Worm (Caenorhabditis elegans): ENCODE data around the gene F32D8.14.

F32D8.14 gene

DNA sequence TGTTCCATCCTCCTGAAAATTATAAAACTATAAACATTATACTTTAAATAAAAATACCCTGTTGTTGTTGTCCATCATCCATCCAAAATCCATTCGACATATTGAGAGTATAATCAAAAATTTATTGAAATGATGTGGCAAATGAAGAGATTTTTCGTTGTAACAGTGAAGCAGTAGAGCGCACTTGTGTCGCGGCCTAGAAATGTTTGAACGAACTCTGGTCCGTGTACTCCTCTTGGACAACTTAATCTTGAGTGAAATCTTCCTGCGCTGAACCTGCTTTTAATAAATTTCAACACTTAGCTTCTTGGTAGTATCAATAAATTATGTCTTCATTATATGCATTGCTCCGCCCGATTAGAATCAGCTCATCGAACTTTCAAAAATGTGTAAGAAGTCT is at the start of gene F32D8.14, which contains the start of gene F32D8.5:
TSS of gene F32D8.14 (minus strand) at position 188 of the 400 bp plus-strand sequence.
TSS of gene F32D8.5 (plus strand) at position 200 of the 400 bp plus-strand sequence.
- TF ChIP-seq flt-1 (GFP tag; IDR thresholded peaks at IDR 0.05): no peak; the same call in 1 of the 2 replicates
- TF ChIP-seq ama-1 (optimal IDR thresholded peaks at IDR 0.05): no peak
- no peak for TF ChIP-seq B0310.2 (tag; optimal IDR thresholded peaks at IDR 0.05)
- no peak for TF ChIP-seq hmg-4 (GFP tag; optimal IDR thresholded peaks at IDR 0.05)
- TF ChIP-seq tbx-37 (GFP tag; conservative IDR thresholded peaks at IDR 0.05): peak; percentile 69
- TF ChIP-seq scrt-1 (GFP tag; IDR thresholded peaks at IDR 0.05): no peak
- TF ChIP-seq ceh-36 (tag; optimal IDR thresholded peaks at IDR 0.05): no peak
- TF ChIP-seq F13C5.2 (tag; optimal IDR thresholded peaks at IDR 0.05): peak; percentile 19
- no peak for TF ChIP-seq tra-4 (tag; optimal IDR thresholded peaks at IDR 0.05)
- TF ChIP-seq aly-1 (tag; optimal IDR thresholded peaks at IDR 0.05): no peak
- TF ChIP-seq pes-1 (GFP tag; IDR thresholded peaks at IDR 0.05): peak; percentile 28; the same call in 1 of the 2 replicates
- TF ChIP-seq ceh-13 (GFP tag; optimal IDR thresholded peaks at IDR 0.05): no peak
- no peak for TF ChIP-seq tbx-11 (GFP tag; IDR thresholded peaks at IDR 0.05)
- TF ChIP-seq hnd-1 (tag; optimal IDR thresholded peaks at IDR 0.05): no peak
- TF ChIP-seq sea-1 (GFP tag; conservative IDR thresholded peaks at IDR 0.05): no peak
- no peak for TF ChIP-seq hmbx-1 (tag; optimal IDR thresholded peaks at IDR 0.05)
- no peak for TF ChIP-seq ets-7 (tag; optimal IDR thresholded peaks at IDR 0.05)

DNA sequence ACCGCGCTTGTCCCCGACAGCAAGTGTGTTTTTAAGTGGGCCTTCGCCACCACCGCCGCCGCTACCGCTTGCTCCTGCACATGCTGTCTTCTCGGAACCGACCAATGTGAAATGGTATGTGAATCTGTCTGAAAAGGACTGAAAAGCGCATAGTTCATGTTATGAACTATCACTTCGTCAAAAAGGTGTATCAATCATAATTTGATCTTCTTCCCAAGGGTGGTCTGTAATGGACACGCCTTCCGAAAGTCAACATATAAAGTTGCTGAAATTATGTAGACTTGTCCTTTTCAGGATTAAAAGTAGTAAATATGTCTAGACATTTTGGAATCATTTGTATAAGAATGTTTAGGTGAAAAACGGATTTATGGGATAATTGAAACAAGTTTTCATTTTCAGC is 47.6 kb upstream of the F32D8.14 start, which contains the start of gene zip-9:
TSS of gene zip-9 (plus strand) at position 301 of the 400 bp plus-strand sequence.
- TF ChIP-seq hmg-4 (GFP tag; optimal IDR thresholded peaks at IDR 0.05): no peak
- TF ChIP-seq hnd-1 (tag; optimal IDR thresholded peaks at IDR 0.05): no peak
- TF ChIP-seq tra-4 (tag; optimal IDR thresholded peaks at IDR 0.05): no peak
- no peak for TF ChIP-seq F13C5.2 (tag; optimal IDR thresholded peaks at IDR 0.05)
- TF ChIP-seq hmbx-1 (tag; optimal IDR thresholded peaks at IDR 0.05): no peak
- TF ChIP-seq pes-1 (GFP tag; IDR thresholded peaks at IDR 0.05): no peak

ce11 chrV:10941150-10941549 is 46.6 kb upstream of the F32D8.14 start, which contains the start of gene F17C11.26:
Gene F17C11.26, plus strand, starts transcription at chrV:10941450.
- no peak for TF ChIP-seq flt-1 (GFP tag; IDR thresholded peaks at IDR 0.05)

DNA sequence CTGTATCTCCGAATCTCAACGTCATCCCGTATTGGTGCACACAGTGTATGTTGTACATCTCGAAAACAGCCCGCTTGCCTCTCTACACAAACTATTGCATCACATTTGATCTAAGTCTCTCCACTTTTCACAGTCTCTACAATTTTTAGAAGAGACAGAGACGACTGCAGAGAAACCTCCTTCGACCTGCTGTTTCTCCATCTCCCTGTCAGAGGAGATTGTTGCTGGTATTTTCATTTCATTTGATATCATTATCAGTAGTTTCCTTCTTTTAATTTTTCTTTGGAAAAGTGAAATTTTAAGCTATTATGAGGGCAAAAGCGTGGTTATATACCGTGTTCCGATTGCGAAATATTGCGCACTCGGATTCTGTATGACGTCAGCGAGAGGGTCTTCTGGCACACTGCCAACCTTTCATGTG is 46.0 kb upstream of the F32D8.14 start:
- TF ChIP-seq F13C5.2 (tag; optimal IDR thresholded peaks at IDR 0.05): no peak
- TF ChIP-seq tra-4 (tag; optimal IDR thresholded peaks at IDR 0.05): no peak
- no peak for TF ChIP-seq aly-1 (tag; optimal IDR thresholded peaks at IDR 0.05)
- no peak for TF ChIP-seq B0310.2 (tag; optimal IDR thresholded peaks at IDR 0.05)
- no peak for TF ChIP-seq ceh-36 (tag; optimal IDR thresholded peaks at IDR 0.05)
- TF ChIP-seq tbx-37 (GFP tag; conservative IDR thresholded peaks at IDR 0.05): no peak
- TF ChIP-seq pes-1 (GFP tag; IDR thresholded peaks at IDR 0.05): no peak
- TF ChIP-seq sea-1 (GFP tag; conservative IDR thresholded peaks at IDR 0.05): no peak
- TF ChIP-seq hnd-1 (tag; optimal IDR thresholded peaks at IDR 0.05): no peak
- no peak for TF ChIP-seq hmbx-1 (tag; optimal IDR thresholded peaks at IDR 0.05)

DNA sequence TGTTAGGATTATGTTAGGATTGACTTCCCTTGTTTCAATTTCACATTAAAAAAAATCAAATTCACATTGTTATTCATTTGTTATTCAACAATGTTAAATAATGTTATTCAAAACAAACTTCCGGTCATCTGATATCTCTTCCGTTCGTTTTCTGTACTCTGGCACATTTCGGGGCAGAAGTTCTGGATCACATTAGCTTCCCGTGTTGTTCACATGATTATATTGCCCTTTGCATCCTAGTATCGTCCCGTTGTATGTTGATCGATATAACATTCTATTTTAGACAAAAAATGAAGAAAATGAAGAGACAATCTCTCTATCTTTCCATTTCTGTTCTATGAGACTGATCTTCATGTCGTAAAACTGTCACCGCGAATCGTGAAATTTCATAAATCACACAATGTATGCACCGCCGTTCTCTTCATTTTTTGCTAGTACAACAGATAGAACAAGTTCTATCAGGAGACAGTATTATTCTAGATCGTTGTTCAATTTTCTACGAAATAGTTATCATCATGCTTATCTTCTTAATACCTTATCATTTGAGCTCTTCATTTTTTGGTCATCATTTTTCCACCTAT is 45.5 kb upstream of the F32D8.14 start:
- TF ChIP-seq pes-1 (GFP tag; IDR thresholded peaks at IDR 0.05) (no peak), tbx-11 (GFP tag; IDR thresholded peaks at IDR 0.05) (no peak), tra-4 (tag; optimal IDR thresholded peaks at IDR 0.05) (no peak), tbx-37 (GFP tag; conservative IDR thresholded peaks at IDR 0.05) (no peak), flt-1 (GFP tag; IDR thresholded peaks at IDR 0.05) (no peak), ama-1 (optimal IDR thresholded peaks at IDR 0.05) (no peak), B0310.2 (tag; optimal IDR thresholded peaks at IDR 0.05) (no peak), hmg-4 (GFP tag; optimal IDR thresholded peaks at IDR 0.05) (no peak), sea-1 (GFP tag; conservative IDR thresholded peaks at IDR 0.05) (no peak), ceh-36 (tag; optimal IDR thresholded peaks at IDR 0.05) (no peak), F13C5.2 (tag; optimal IDR thresholded peaks at IDR 0.05) (no peak), aly-1 (tag; optimal IDR thresholded peaks at IDR 0.05) (no peak), ceh-13 (GFP tag; optimal IDR thresholded peaks at IDR 0.05) (no peak), hnd-1 (tag; optimal IDR thresholded peaks at IDR 0.05) (no peak), scrt-1 (GFP tag; IDR thresholded peaks at IDR 0.05) (no peak), ets-7 (tag; optimal IDR thresholded peaks at IDR 0.05) (no peak), hmbx-1 (tag; optimal IDR thresholded peaks at IDR 0.05) (no peak)

ce11 chrV:10938739-10939138 is 44.2 kb upstream of the F32D8.14 start, which contains the start of gene F17C11.11:
Gene F17C11.11, minus strand, starts transcription at chrV:10938817.
- TF ChIP-seq scrt-1 (GFP tag; IDR thresholded peaks at IDR 0.05) (no peak), flt-1 (GFP tag; IDR thresholded peaks at IDR 0.05) (no peak), pes-1 (GFP tag; IDR thresholded peaks at IDR 0.05) (no peak), ets-7 (tag; optimal IDR thresholded peaks at IDR 0.05) (no peak)

DNA sequence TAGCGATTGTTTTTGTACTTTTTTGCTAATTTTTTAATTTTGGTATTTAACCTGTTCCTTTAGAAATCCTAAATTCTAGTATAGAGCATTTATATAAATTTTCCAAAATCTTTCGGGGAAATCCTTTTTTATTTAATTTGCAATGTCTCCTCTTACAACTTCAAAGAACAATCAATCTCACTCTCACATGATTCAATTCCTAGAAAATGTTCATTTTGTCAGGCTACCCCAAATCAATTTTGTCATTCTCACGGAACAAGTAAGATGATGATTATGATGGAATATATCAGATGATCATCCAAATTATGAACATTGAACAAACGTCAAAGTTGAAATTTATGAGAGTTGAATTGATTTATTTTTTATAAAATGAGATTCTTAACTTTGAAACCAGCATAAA is 42.7 kb upstream of the F32D8.14 start:
- no peak for TF ChIP-seq hmg-4 (GFP tag; optimal IDR thresholded peaks at IDR 0.05)
- no peak for TF ChIP-seq tbx-11 (GFP tag; IDR thresholded peaks at IDR 0.05)
- TF ChIP-seq flt-1 (GFP tag; IDR thresholded peaks at IDR 0.05): no peak
- TF ChIP-seq sea-1 (GFP tag; conservative IDR thresholded peaks at IDR 0.05): no peak
- TF ChIP-seq hnd-1 (tag; optimal IDR thresholded peaks at IDR 0.05): no peak
- TF ChIP-seq tra-4 (tag; optimal IDR thresholded peaks at IDR 0.05): no peak

ce11 chrV:10936681-10937080 is 42.1 kb upstream of the F32D8.14 start, which contains the start of gene F17C11.12:
Gene F17C11.12, minus strand, starts transcription at chrV:10936920.
- no peak for TF ChIP-seq hmg-4 (GFP tag; optimal IDR thresholded peaks at IDR 0.05)
- TF ChIP-seq flt-1 (GFP tag; IDR thresholded peaks at IDR 0.05): no peak
- no peak for TF ChIP-seq pes-1 (GFP tag; IDR thresholded peaks at IDR 0.05)
- no peak for TF ChIP-seq sea-1 (GFP tag; conservative IDR thresholded peaks at IDR 0.05)
- TF ChIP-seq F13C5.2 (tag; optimal IDR thresholded peaks at IDR 0.05): no peak
- TF ChIP-seq hmbx-1 (tag; optimal IDR thresholded peaks at IDR 0.05): no peak
- TF ChIP-seq tbx-11 (GFP tag; IDR thresholded peaks at IDR 0.05): no peak
- TF ChIP-seq ets-7 (tag; optimal IDR thresholded peaks at IDR 0.05): no peak
